Worm (Caenorhabditis elegans): ENCODE results near the gene swsn-4.

- TF ChIP-seq snpc-4 (GFP tag; optimal IDR thresholded peaks at IDR 0.05) (no peak), snpc-4 (tag; optimal IDR thresholded peaks at IDR 0.05) (no peak), let-607 (tag; optimal IDR thresholded peaks at IDR 0.05) (no peak), B0035.1 (tag; optimal IDR thresholded peaks at IDR 0.05) (no peak), unc-130 (GFP tag; optimal IDR thresholded peaks at IDR 0.05) (no peak), nfyb-1 (GFP tag; IDR thresholded peaks at IDR 0.05) (no peak), F22D6.2 (tag; optimal IDR thresholded peaks at IDR 0.05) (no peak), Y67H2A.10 (GFP tag; conservative IDR thresholded peaks at IDR 0.05) (no peak), F52B5.7 (tag; optimal IDR thresholded peaks at IDR 0.05) (no peak), hmg-20 (GFP tag; IDR thresholded peaks at IDR 0.05) (no peak), tbp1 (GFP tag; optimal IDR thresholded peaks at IDR 0.05) (no peak), unc-62 (GFP tag; optimal IDR thresholded peaks at IDR 0.05) (no peak), snpc-1.1 (tag; optimal IDR thresholded peaks at IDR 0.05; ENCODE audit: insufficient read depth) (no peak), madf-6 (GFP tag; IDR thresholded peaks at IDR 0.05) (no peak), let-526 (GFP tag; IDR thresholded peaks at IDR 0.05) (no peak)
Measured at ce11 chrIV:11131268-11131667, 5.4 kb downstream of the swsn-4 start, which contains the start of gene ard-1.
